Fruit fly (Drosophila melanogaster) whole organism, embryonic: ENCODE measurements around the gene Vha16-2.

Source experiments
- Atf-2 ChIP-seq: fragments of 200-800 bp; sonication (Bioruptor generic); optimal IDR thresholded peaks from 2 replicates; lab custom pipeline; 2016; ENCODE audit warnings: missing biosample characterization, missing genetic modification characterization
- CG10147 ChIP-seq: fragments of 200-800 bp; sonication (Bioruptor generic); optimal IDR thresholded peaks from 2 replicates; lab custom pipeline; 2019; ENCODE audit warnings: missing biosample characterization, mild to moderate bottlenecking, missing genetic modification characterization, moderate library complexity
- CG10267 ChIP-seq: fragments of 200-800 bp; sonication (Bioruptor generic); optimal IDR thresholded peaks from 2 replicates; lab custom pipeline; 2018; ENCODE audit warnings: missing biosample characterization, mild to moderate bottlenecking, missing genetic modification characterization, moderate library complexity
- CG12104 ChIP-seq: fragments of 200-800 bp; sonication (Bioruptor generic); optimal IDR thresholded peaks from 3 replicates; lab custom pipeline; 2016; ENCODE audit warnings: missing biosample characterization, missing genetic modification characterization
- CG15073 ChIP-seq: fragments of 200-800 bp; sonication (Bioruptor generic); optimal IDR thresholded peaks from 2 replicates; lab custom pipeline; 2016; ENCODE audit warnings: missing biosample characterization, missing genetic modification characterization
- CG1602 ChIP-seq: fragments of 200-800 bp; sonication (Bioruptor generic); optimal IDR thresholded peaks from 3 replicates; lab custom pipeline; 2016; ENCODE audit warnings: missing biosample characterization, missing genetic modification characterization
- CG17568 ChIP-seq: fragments of 200-800 bp; sonication (Bioruptor generic); optimal IDR thresholded peaks from 2 replicates; lab custom pipeline; 2018; ENCODE audit warnings: missing biosample characterization, mild to moderate bottlenecking, missing genetic modification characterization, moderate library complexity
- CG18262 ChIP-seq: fragments of 200-800 bp; optimal IDR thresholded peaks from 3 replicates; lab custom pipeline; 2019; ENCODE audit warnings: missing biosample characterization, mild to moderate bottlenecking, missing genetic modification characterization, moderate library complexity
- CG2120 ChIP-seq: fragments of 200-800 bp; sonication (Bioruptor generic); optimal IDR thresholded peaks from 3 replicates; lab custom pipeline; 2016; ENCODE audit warnings: missing biosample characterization, missing genetic modification characterization
- CG2199 ChIP-seq: fragments of 200-800 bp; sonication (Bioruptor generic); IDR thresholded peaks from 3 replicates; pipeline ENCODE4 v1.3.6; 2022; ENCODE audit warnings: missing biosample characterization, missing genetic modification characterization
- CG2202 ChIP-seq: fragments of 200-800 bp; sonication (Bioruptor generic); optimal IDR thresholded peaks from 2 replicates; lab custom pipeline; 2018; ENCODE audit warnings: missing biosample characterization, mild to moderate bottlenecking, missing genetic modification characterization
- CG32772 ChIP-seq: fragments of 200-800 bp; sonication (Bioruptor generic); IDR thresholded peaks from 2 replicates; pipeline ENCODE4 v1.3.6; 2022; ENCODE audit warnings: missing biosample characterization, missing genetic modification characterization
- CG34422 ChIP-seq: fragments of 200-800 bp; sonication (Bioruptor generic); IDR thresholded peaks from 3 replicates; pipeline ENCODE4 v1.3.6; 2022; ENCODE audit warnings: missing biosample characterization, missing genetic modification characterization
- CG4328 ChIP-seq: fragments of 200-800 bp; sonication (Bioruptor generic); optimal IDR thresholded peaks from 3 replicates; lab custom pipeline; 2017; ENCODE audit warnings: missing biosample characterization, missing genetic modification reagents, missing genetic modification characterization
- CG4854 ChIP-seq: fragments of 200-800 bp; sonication (Bioruptor generic); optimal IDR thresholded peaks from 2 replicates; lab custom pipeline; 2016; ENCODE audit warnings: missing biosample characterization, missing genetic modification characterization, inconsistent platforms
- CG5180 ChIP-seq: fragments of 200-800 bp; sonication (Bioruptor generic); optimal IDR thresholded peaks from 3 replicates; lab custom pipeline; 2017; ENCODE audit warnings: missing biosample characterization, missing genetic modification characterization, mild to moderate bottlenecking, moderate library complexity, missing genetic modification reagents
- CG6254 ChIP-seq: fragments of 200-800 bp; sonication (Bioruptor generic); optimal IDR thresholded peaks from 3 replicates; lab custom pipeline; 2017; ENCODE audit warnings: mild to moderate bottlenecking, missing biosample characterization, missing genetic modification reagents, missing genetic modification characterization
- CG7839 ChIP-seq: fragments of 200-800 bp; sonication (Bioruptor generic); optimal IDR thresholded peaks from 3 replicates; lab custom pipeline; 2018; ENCODE audit warnings: missing biosample characterization, mild to moderate bottlenecking, missing genetic modification characterization, moderate library complexity
- CG8281 ChIP-seq: fragments of 200-800 bp; sonication (Bioruptor generic); optimal IDR thresholded peaks from 2 replicates; lab custom pipeline; 2018; ENCODE audit warnings: missing biosample characterization, mild to moderate bottlenecking, missing genetic modification characterization, moderate library complexity
- D19A ChIP-seq: fragments of 200-800 bp; optimal IDR thresholded peaks from 3 replicates; lab custom pipeline; 2019; ENCODE audit warnings: missing biosample characterization, mild to moderate bottlenecking, missing genetic modification characterization, moderate library complexity
- D19B ChIP-seq: fragments of 200-800 bp; sonication (Bioruptor generic); optimal IDR thresholded peaks from 2 replicates; lab custom pipeline; 2017; ENCODE audit warnings: missing biosample characterization, mild to moderate bottlenecking, missing genetic modification characterization
- HLH54F ChIP-seq: fragments of 200-800 bp; sonication (Bioruptor generic); optimal IDR thresholded peaks from 3 replicates; lab custom pipeline; 2016; ENCODE audit warnings: missing biosample characterization, missing genetic modification characterization
- HmgD ChIP-seq: fragments of 200-800 bp; sonication (Bioruptor generic); optimal IDR thresholded peaks from 3 replicates; lab custom pipeline; 2016; ENCODE audit warnings: missing biosample characterization, missing genetic modification characterization
- Jarid2 ChIP-seq: fragments of 200-800 bp; sonication (Bioruptor generic); optimal IDR thresholded peaks from 3 replicates; lab custom pipeline; 2017; ENCODE audit warnings: mild to moderate bottlenecking, missing biosample characterization, missing genetic modification reagents, missing genetic modification characterization
- NK7.1 ChIP-seq: fragments of 200-800 bp; sonication (Bioruptor generic); optimal IDR thresholded peaks from 3 replicates; lab custom pipeline; 2016; ENCODE audit warnings: missing biosample characterization, missing genetic modification characterization
- NfI ChIP-seq: fragments of 200-800 bp; sonication (Bioruptor generic); optimal IDR thresholded peaks from 3 replicates; lab custom pipeline; 2018; ENCODE audit warnings: missing biosample characterization, mild to moderate bottlenecking, missing genetic modification characterization, moderate library complexity
- Ptx1 ChIP-seq: fragments of 200-800 bp; sonication (Bioruptor generic); IDR thresholded peaks from 2 replicates; pipeline ENCODE4 v1.3.6; 2022; ENCODE audit warnings: missing biosample characterization, missing genetic modification characterization
- Rx ChIP-seq: fragments of 200-800 bp; sonication (Bioruptor generic); IDR thresholded peaks from 2 replicates; pipeline ENCODE4 v1.3.6; 2022; ENCODE audit warnings: missing biosample characterization, missing genetic modification characterization
- Sry-β ChIP-seq: fragments of 200-800 bp; sonication (Bioruptor generic); optimal IDR thresholded peaks from 2 replicates; lab custom pipeline; 2018; ENCODE audit warnings: missing biosample characterization, mild to moderate bottlenecking, missing genetic modification characterization, moderate library complexity
- ap ChIP-seq: fragments of 200-800 bp; sonication (Bioruptor generic); IDR thresholded peaks from 2 replicates; pipeline ENCODE4 v1.3.6; 2022; ENCODE audit warnings: missing biosample characterization, missing genetic modification characterization
- cas ChIP-seq: fragments of 200-800 bp; sonication (Bioruptor generic); IDR thresholded peaks from 2 replicates; pipeline ENCODE4 v1.3.6; 2022; ENCODE audit warnings: missing biosample characterization, missing genetic modification characterization
- chif ChIP-seq, 2 experiments: fragments of 200-800 bp; sonication (Bioruptor generic); optimal IDR thresholded peaks; 3 replicates each; lab custom pipeline; 2016; ENCODE audit warnings: missing biosample characterization in 2 of 2, missing genetic modification characterization in 2 of 2
- chinmo ChIP-seq: fragments of 200-800 bp; sonication (Bioruptor generic); IDR thresholded peaks from 4 replicates; pipeline ENCODE4 v1.3.6; 2022; ENCODE audit warnings: missing biosample characterization, missing genetic modification characterization; ENCODE audit not compliant: partially characterized antibody
- corto ChIP-seq: fragments of 200-800 bp; sonication (Bioruptor generic); optimal IDR thresholded peaks from 2 replicates; lab custom pipeline; 2016; ENCODE audit warnings: missing biosample characterization, mild to moderate bottlenecking, missing genetic modification characterization, moderate library complexity
- dan ChIP-seq: fragments of 200-800 bp; sonication (Bioruptor generic); IDR thresholded peaks from 2 replicates; pipeline ENCODE4 v1.3.6; 2022; ENCODE audit warnings: missing biosample characterization, missing genetic modification characterization
- dimm ChIP-seq: fragments of 200-800 bp; sonication (Bioruptor generic); IDR thresholded peaks from 2 replicates; pipeline ENCODE4 v1.3.6; 2022; ENCODE audit warnings: missing biosample characterization, missing genetic modification characterization
- gsb ChIP-seq: fragments of 200-800 bp; sonication (Bioruptor generic); IDR thresholded peaks from 2 replicates; pipeline ENCODE4 v1.3.6; 2022; ENCODE audit warnings: missing biosample characterization, missing genetic modification characterization
- maf-S ChIP-seq: fragments of 200-800 bp; sonication (Bioruptor generic); optimal IDR thresholded peaks from 2 replicates; lab custom pipeline; 2016; ENCODE audit warnings: missing biosample characterization, missing genetic modification characterization
- mam ChIP-seq: fragments of 200-800 bp; sonication (Bioruptor generic); optimal IDR thresholded peaks from 3 replicates; lab custom pipeline; 2016; ENCODE audit warnings: missing biosample characterization, missing genetic modification characterization
- mld ChIP-seq: fragments of 200-800 bp; sonication (Bioruptor generic); IDR thresholded peaks from 3 replicates; pipeline ENCODE4 v1.3.6; 2022; ENCODE audit warnings: missing biosample characterization, missing genetic modification characterization; ENCODE audit not compliant: partially characterized antibody
- org-1 ChIP-seq: fragments of 200-800 bp; sonication (Bioruptor generic); optimal IDR thresholded peaks from 2 replicates; lab custom pipeline; 2017; ENCODE audit warnings: missing biosample characterization, missing genetic modification characterization
- pb ChIP-seq: fragments of 200-800 bp; sonication (Bioruptor generic); optimal IDR thresholded peaks from 3 replicates; lab custom pipeline; 2016; ENCODE audit warnings: missing biosample characterization, missing genetic modification characterization
- prd ChIP-seq, 3 experiments: fragments of >200 bp in 2 of 3; fragments of 200-800 bp in 1 of 3; sonication (Bioruptor generic) in 1 of 3; optimal IDR thresholded peaks in 2 of 3; IDR thresholded peaks in 1 of 3; 2 replicates in 2 of 3; 3 replicates in 1 of 3; pipeline versions ENCODE4 v1.3.6 to Lab custom; 2017 to 2022; ENCODE audit warnings: missing biosample characterization in 1 of 3, missing genetic modification characterization in 1 of 3
- ranshi ChIP-seq: fragments of 200-800 bp; sonication (Bioruptor generic); IDR thresholded peaks from 2 replicates; pipeline ENCODE4 v1.3.6; 2022; ENCODE audit warnings: missing biosample characterization, missing genetic modification characterization
- sim ChIP-seq: fragments of 200-800 bp; sonication (Bioruptor generic); IDR thresholded peaks from 2 replicates; pipeline ENCODE4 v1.3.6; 2022; ENCODE audit warnings: missing biosample characterization, missing genetic modification characterization
- stwl ChIP-seq: fragments of 200-800 bp; sonication (Bioruptor generic); optimal IDR thresholded peaks from 3 replicates; lab custom pipeline; 2018; ENCODE audit warnings: missing biosample characterization, mild to moderate bottlenecking, missing genetic modification characterization, moderate library complexity
- tgo ChIP-seq: fragments of 200-800 bp; sonication (Bioruptor generic); IDR thresholded peaks from 3 replicates; pipeline ENCODE4 v1.3.6; 2022; ENCODE audit warnings: missing biosample characterization, missing genetic modification characterization
- trh ChIP-seq: fragments of 200-800 bp; sonication (Bioruptor generic); optimal IDR thresholded peaks from 2 replicates; lab custom pipeline; 2016; ENCODE audit warnings: missing biosample characterization, missing genetic modification characterization
- vvl ChIP-seq: fragments of 200-800 bp; sonication (Bioruptor generic); IDR thresholded peaks from 2 replicates; pipeline ENCODE4 v1.3.6; 2022; ENCODE audit warnings: missing biosample characterization, missing genetic modification characterization
- wek ChIP-seq: fragments of 200-800 bp; sonication (Bioruptor generic); optimal IDR thresholded peaks from 3 replicates; lab custom pipeline; 2018; ENCODE audit warnings: missing biosample characterization, mild to moderate bottlenecking, missing genetic modification characterization, moderate library complexity

Gene Vha16-2

dm6 chr3L:11483135-11483534, 8.4 kb downstream of the Vha16-2 start (continued):
- TF ChIP-seq CG34422 (0 out of 3 replicates have a peak, but pooled peaks have one; percentile 32), Ptx1 (GFP tag; lab: Robert Waterston, UW) (0 out of 2 replicates have a peak, but pooled peaks have one; percentile 20), HmgD (GFP tag; lab: Kevin White, UChicago) (no peak), CG8281 (tag; lab: Kevin White, UChicago) (no peak), CG1602 (GFP tag; lab: Kevin White, UChicago) (peak; percentile 54), CG32772 (peak; percentile 37), CG4328 (no peak), wek (GFP tag; lab: Kevin White, UChicago) (no peak), cas (GFP tag; lab: Robert Waterston, UW) (no peak), D19B (GFP tag; lab: Kevin White, UChicago) (peak; percentile 33), corto (GFP tag; lab: Kevin White, UChicago) (no peak), CG2202 (tag; lab: Kevin White, UChicago) (no peak), chif (GFP tag; optimal IDR thresholded peaks at IDR 0.05; lab: Kevin White, UChicago) (peak; percentile 27 to 58), trh (GFP tag; lab: Kevin White, UChicago) (no peak), gsb (no peak), sim (GFP tag; lab: Robert Waterston, UW) (no peak), vvl (GFP tag; lab: Robert Waterston, UW) (peak; percentile 33; the same call in 1 of the 2 replicates), CG17568 (GFP tag; lab: Kevin White, UChicago) (no peak), CG7839 (tag; lab: Kevin White, UChicago) (peak; percentile 62), dimm (GFP tag; lab: Robert Waterston, UW) (no peak), CG12104 (peak; percentile 10), org-1 (GFP tag; lab: Kevin White, UChicago) (peak; percentile 33), maf-S (GFP tag; lab: Kevin White, UChicago) (peak; percentile 21), CG6254 (peak; percentile 27), Rx (GFP tag; lab: Robert Waterston, UW) (no peak), Jarid2 (peak; percentile 3), ranshi (GFP tag; lab: Robert Waterston, UW) (peak; percentile 4; the same call in 1 of the 2 replicates), CG18262 (tag; lab: Kevin White, UChicago) (peak; percentile 70), D19A (peak; percentile 23), CG4854 (no peak), stwl (tag; lab: Kevin White, UChicago) (no peak), dan (GFP tag; lab: Robert Waterston, UW) (no peak), prd (optimal IDR thresholded peaks at IDR 0.05; lab: Kevin White, UChicago) (no peak), prd (GFP tag; IDR thresholded peaks at IDR 0.05; lab: Robert Waterston, UW) (peak; percentile 61; the same call in 2 of the 3 replicates), CG15073 (no peak), pb (peak; percentile 39), mld (GFP tag; lab: Robert Waterston, UW) (0 out of 3 replicates have a peak, but pooled peaks have one; percentile 26), Atf-2 (GFP tag; lab: Kevin White, UChicago) (peak; percentile 1), tgo (GFP tag; lab: Robert Waterston, UW) (peak; percentile 18; the same call in 1 of the 3 replicates), CG10147 (no peak), mam (peak; percentile 43), CG10267 (peak; percentile 8), NfI (GFP tag; lab: Kevin White, UChicago) (no peak), ap (GFP tag; lab: Robert Waterston, UW) (no peak), chinmo (no peak), HLH54F (GFP tag; lab: Kevin White, UChicago) (peak; percentile 34), Sry-β (GFP tag; lab: Kevin White, UChicago) (no peak), CG2120 (peak; percentile 50), CG5180 (GFP tag; lab: Kevin White, UChicago) (no peak), CG2199 (no peak), NK7.1 (GFP tag; lab: Kevin White, UChicago) (no peak)
